Fruit fly (Drosophila melanogaster) whole organism, embryonic: ENCODE data around the gene lin-28.

Experiments used
- CG10267 ChIP-seq: fragments of 200-800 bp; sonication (Bioruptor generic); optimal IDR thresholded peaks from 2 replicates; lab custom pipeline; 2018; ENCODE audit warnings: missing biosample characterization, mild to moderate bottlenecking, missing genetic modification characterization, moderate library complexity
- CG10321 ChIP-seq: fragments of 200-800 bp; sonication (Bioruptor generic); IDR thresholded peaks from 2 replicates; pipeline ENCODE4 v1.3.6; 2022; ENCODE audit warnings: missing biosample characterization, missing genetic modification characterization
- CG10979 ChIP-seq: fragments of 200-800 bp; sonication (Bioruptor generic); optimal IDR thresholded peaks from 2 replicates; lab custom pipeline; 2018; ENCODE audit warnings: missing biosample characterization, mild to moderate bottlenecking, missing genetic modification characterization, moderate library complexity
- CG11504 ChIP-seq: fragments of 200-800 bp; sonication (Bioruptor generic); optimal IDR thresholded peaks from 3 replicates; lab custom pipeline; 2019; ENCODE audit warnings: missing biosample characterization, mild to moderate bottlenecking, missing genetic modification characterization, moderate library complexity
- CG12744 ChIP-seq: fragments of 200-800 bp; sonication (Bioruptor generic); optimal IDR thresholded peaks from 2 replicates; lab custom pipeline; 2016; ENCODE audit warnings: missing biosample characterization, missing genetic modification characterization
- CG14014 ChIP-seq: fragments of 200-800 bp; sonication (Bioruptor generic); IDR thresholded peaks from 2 replicates; pipeline ENCODE4 v1.3.6; 2022; ENCODE audit warnings: missing biosample characterization, missing genetic modification characterization
- CG14710 ChIP-seq: fragments of 200-800 bp; sonication (Bioruptor generic); optimal IDR thresholded peaks from 3 replicates; lab custom pipeline; 2019; ENCODE audit warnings: missing biosample characterization, mild to moderate bottlenecking, missing genetic modification characterization, moderate library complexity
- CG16779 ChIP-seq: fragments of 200-800 bp; sonication (Bioruptor generic); IDR thresholded peaks from 2 replicates; pipeline ENCODE4 v1.3.6; 2022; ENCODE audit warnings: missing biosample characterization, missing genetic modification characterization
- CG17328 ChIP-seq: fragments of 200-800 bp; sonication (Bioruptor generic); IDR thresholded peaks from 2 replicates; pipeline ENCODE4 v1.3.6; 2022; ENCODE audit warnings: missing biosample characterization, missing genetic modification characterization
- CG17359 ChIP-seq: fragments of 200-800 bp; sonication (Bioruptor generic); optimal IDR thresholded peaks from 3 replicates; lab custom pipeline; 2018; ENCODE audit warnings: missing biosample characterization, mild to moderate bottlenecking, missing genetic modification characterization, moderate library complexity
- CG17361 ChIP-seq: fragments of 200-800 bp; sonication (Bioruptor generic); IDR thresholded peaks from 3 replicates; pipeline ENCODE4 v1.3.6; 2022; ENCODE audit warnings: missing biosample characterization, missing genetic modification characterization
- CG17385 ChIP-seq: fragments of 200-800 bp; sonication (Bioruptor generic); optimal IDR thresholded peaks from 3 replicates; lab custom pipeline; 2018; ENCODE audit warnings: missing biosample characterization, mild to moderate bottlenecking, missing genetic modification characterization
- CG17829 ChIP-seq: fragments of 200-800 bp; optimal IDR thresholded peaks from 2 replicates; lab custom pipeline; 2019; ENCODE audit warnings: missing biosample characterization, mild to moderate bottlenecking, missing genetic modification characterization, moderate library complexity
- CG18262 ChIP-seq: fragments of 200-800 bp; optimal IDR thresholded peaks from 3 replicates; lab custom pipeline; 2019; ENCODE audit warnings: missing biosample characterization, mild to moderate bottlenecking, missing genetic modification characterization, moderate library complexity
- CG18599 ChIP-seq: fragments of 200-800 bp; sonication (Bioruptor generic); optimal IDR thresholded peaks from 3 replicates; lab custom pipeline; 2017; ENCODE audit warnings: missing biosample characterization, missing genetic modification characterization, mild to moderate bottlenecking, moderate library complexity, missing genetic modification reagents
- CG2712 ChIP-seq: fragments of 200-800 bp; optimal IDR thresholded peaks from 3 replicates; lab custom pipeline; 2019; ENCODE audit warnings: missing biosample characterization, mild to moderate bottlenecking, missing genetic modification characterization, moderate library complexity
- CG30403 ChIP-seq: fragments of 200-800 bp; sonication (Bioruptor generic); optimal IDR thresholded peaks from 3 replicates; lab custom pipeline; 2016; ENCODE audit warnings: missing biosample characterization, missing genetic modification characterization
- CG32772 ChIP-seq: fragments of 200-800 bp; sonication (Bioruptor generic); IDR thresholded peaks from 2 replicates; pipeline ENCODE4 v1.3.6; 2022; ENCODE audit warnings: missing biosample characterization, missing genetic modification characterization
- CG34422 ChIP-seq: fragments of 200-800 bp; sonication (Bioruptor generic); IDR thresholded peaks from 3 replicates; pipeline ENCODE4 v1.3.6; 2022; ENCODE audit warnings: missing biosample characterization, missing genetic modification characterization
- CG4424 ChIP-seq: fragments of 200-800 bp; sonication (Bioruptor generic); optimal IDR thresholded peaks from 3 replicates; lab custom pipeline; 2016; ENCODE audit warnings: missing biosample characterization, missing genetic modification characterization
- CG6765 ChIP-seq: fragments of 200-800 bp; sonication (Bioruptor generic); optimal IDR thresholded peaks from 3 replicates; lab custom pipeline; 2017; ENCODE audit warnings: missing biosample characterization, mild to moderate bottlenecking, missing genetic modification characterization
- CG8388 ChIP-seq: fragments of 200-800 bp; sonication (Bioruptor generic); optimal IDR thresholded peaks from 2 replicates; lab custom pipeline; 2019; ENCODE audit warnings: missing biosample characterization, mild to moderate bottlenecking, missing genetic modification characterization, moderate library complexity
- CG9797 ChIP-seq: fragments of 200-800 bp; sonication (Bioruptor generic); optimal IDR thresholded peaks from 3 replicates; lab custom pipeline; 2018; ENCODE audit warnings: missing biosample characterization, mild to moderate bottlenecking, missing genetic modification characterization
- D19A ChIP-seq: fragments of 200-800 bp; optimal IDR thresholded peaks from 3 replicates; lab custom pipeline; 2019; ENCODE audit warnings: missing biosample characterization, mild to moderate bottlenecking, missing genetic modification characterization, moderate library complexity
- HLH3B ChIP-seq: fragments of 200-800 bp; sonication (Bioruptor generic); IDR thresholded peaks from 2 replicates; pipeline ENCODE4 v1.3.6; 2022; ENCODE audit warnings: missing biosample characterization, missing genetic modification characterization
- Poxn ChIP-seq: fragments of 200-800 bp; sonication (Bioruptor generic); IDR thresholded peaks from 2 replicates; pipeline ENCODE4 v1.3.6; 2022; ENCODE audit warnings: missing biosample characterization, missing genetic modification characterization
- Ptx1 ChIP-seq: fragments of 200-800 bp; sonication (Bioruptor generic); IDR thresholded peaks from 2 replicates; pipeline ENCODE4 v1.3.6; 2022; ENCODE audit warnings: missing biosample characterization, missing genetic modification characterization
- Ravus ChIP-seq: fragments of 200-800 bp; sonication (Bioruptor generic); IDR thresholded peaks from 2 replicates; pipeline ENCODE4 v1.3.6; 2022; ENCODE audit warnings: missing biosample characterization, missing genetic modification characterization
- Sox100B ChIP-seq: fragments of 200-800 bp; sonication (Bioruptor generic); optimal IDR thresholded peaks from 3 replicates; lab custom pipeline; 2018; ENCODE audit warnings: missing biosample characterization, mild to moderate bottlenecking, missing genetic modification characterization
- Sox102F ChIP-seq: fragments of 200-800 bp; sonication (Bioruptor generic); optimal IDR thresholded peaks from 2 replicates; lab custom pipeline; 2018; ENCODE audit warnings: missing biosample characterization, mild to moderate bottlenecking, missing genetic modification characterization, moderate library complexity
- Ssrp ChIP-seq: fragments of 200-800 bp; sonication (Bioruptor generic); optimal IDR thresholded peaks from 2 replicates; lab custom pipeline; 2018; ENCODE audit warnings: missing biosample characterization, mild to moderate bottlenecking, missing genetic modification characterization, moderate library complexity
- Xrp1 ChIP-seq: fragments of 200-800 bp; sonication (Bioruptor generic); IDR thresholded peaks from 2 replicates; pipeline ENCODE4 v1.3.6; 2022; ENCODE audit warnings: missing biosample characterization, missing genetic modification characterization
- ap ChIP-seq: fragments of 200-800 bp; sonication (Bioruptor generic); IDR thresholded peaks from 2 replicates; pipeline ENCODE4 v1.3.6; 2022; ENCODE audit warnings: missing biosample characterization, missing genetic modification characterization
- ci ChIP-seq: fragments of 200-800 bp; sonication (Bioruptor generic); IDR thresholded peaks from 3 replicates; pipeline ENCODE4 v1.3.6; 2022; ENCODE audit warnings: missing biosample characterization, missing genetic modification characterization
- dmrt11E ChIP-seq: fragments of 200-800 bp; sonication (Bioruptor generic); optimal IDR thresholded peaks from 3 replicates; lab custom pipeline; 2018; ENCODE audit warnings: missing biosample characterization, mild to moderate bottlenecking, missing genetic modification characterization, moderate library complexity
- gem ChIP-seq: fragments of 200-800 bp; sonication (Bioruptor generic); optimal IDR thresholded peaks from 2 replicates; lab custom pipeline; 2019; ENCODE audit warnings: missing biosample characterization, mild to moderate bottlenecking, missing genetic modification characterization, moderate library complexity
- phol ChIP-seq: fragments of 200-800 bp; sonication (Bioruptor generic); optimal IDR thresholded peaks from 3 replicates; lab custom pipeline; 2018; ENCODE audit warnings: missing biosample characterization, mild to moderate bottlenecking, missing genetic modification characterization, moderate library complexity
- repo ChIP-seq: fragments of 200-800 bp; sonication (Bioruptor generic); optimal IDR thresholded peaks from 2 replicates; lab custom pipeline; 2016; ENCODE audit warnings: missing biosample characterization, missing genetic modification characterization
- row ChIP-seq: fragments of 200-800 bp; sonication (Bioruptor generic); IDR thresholded peaks from 3 replicates; pipeline ENCODE4 v1.3.6; 2022; ENCODE audit warnings: missing biosample characterization, missing genetic modification characterization
- shn ChIP-seq: fragments of 200-800 bp; sonication (Bioruptor generic); optimal IDR thresholded peaks from 3 replicates; lab custom pipeline; 2016; ENCODE audit warnings: missing biosample characterization, missing genetic modification characterization
- sisA ChIP-seq: fragments of 200-800 bp; sonication (Bioruptor generic); IDR thresholded peaks from 2 replicates; pipeline ENCODE4 v1.3.6; 2022; ENCODE audit warnings: missing biosample characterization, missing genetic modification characterization
- so ChIP-seq: fragments of 200-800 bp; sonication (Bioruptor generic); IDR thresholded peaks from 3 replicates; pipeline ENCODE4 v1.3.6; 2022; ENCODE audit warnings: missing biosample characterization, missing genetic modification characterization
- ssp ChIP-seq: fragments of 200-800 bp; sonication (Bioruptor generic); IDR thresholded peaks from 2 replicates; pipeline ENCODE4 v1.3.6; 2022; ENCODE audit warnings: missing biosample characterization, missing genetic modification characterization
- unpg ChIP-seq: fragments of 200-800 bp; sonication (Bioruptor generic); optimal IDR thresholded peaks from 3 replicates; lab custom pipeline; 2018; ENCODE audit warnings: missing biosample characterization, mild to moderate bottlenecking, missing genetic modification characterization, moderate library complexity
- zfh1 ChIP-seq: fragments of 200-800 bp; sonication (Bioruptor generic); IDR thresholded peaks from 3 replicates; pipeline ENCODE4 v1.3.6; 2022; ENCODE audit warnings: missing biosample characterization, missing genetic modification characterization

The lin-28 gene

dm6 chr3L:5609493-5609892 lies 45.0 kb upstream of the lin-28 start (continued):
- TF ChIP-seq CG17361 (GFP tag; lab: Robert Waterston, UW) (0 out of 3 replicates have a peak, but pooled peaks have one; percentile 11), CG17829 (peak; percentile 30), CG16779 (GFP tag; lab: Robert Waterston, UW) (no peak), ap (no peak), zfh1 (GFP tag; lab: Robert Waterston, UW) (0 out of 3 replicates have a peak, but pooled peaks have one; percentile 39), CG4424 (GFP tag; lab: Kevin White, UChicago) (peak; percentile 4), CG17385 (peak; percentile 6), shn (GFP tag; lab: Kevin White, UChicago) (no peak), Ssrp (tag; lab: Kevin White, UChicago) (peak; percentile 37), CG30403 (peak; percentile 9), CG8388 (GFP tag; lab: Kevin White, UChicago) (peak; percentile 14), CG17328 (GFP tag; lab: Robert Waterston, UW) (peak; percentile 41; the same call in 1 of the 2 replicates), Sox100B (GFP tag; lab: Kevin White, UChicago) (peak; percentile 19), CG14014 (GFP tag; lab: Robert Waterston, UW) (0 out of 2 replicates have a peak, but pooled peaks have one; percentile 26), Sox102F (GFP tag; lab: Kevin White, UChicago) (peak; percentile 50), CG17359 (tag; lab: Kevin White, UChicago) (peak; percentile 39), Xrp1 (GFP tag; lab: Robert Waterston, UW) (peak; percentile 58; the same call in 1 of the 2 replicates), so (GFP tag; lab: Robert Waterston, UW) (peak; percentile 44; the same call in 1 of the 3 replicates), CG10321 (GFP tag; lab: Robert Waterston, UW) (no peak), CG12744 (no peak), CG18262 (tag; lab: Kevin White, UChicago) (peak; percentile 24), Ptx1 (GFP tag; lab: Robert Waterston, UW) (0 out of 2 replicates have a peak, but pooled peaks have one; percentile 24), unpg (GFP tag; lab: Kevin White, UChicago) (peak; percentile 39), repo (GFP tag; lab: Kevin White, UChicago) (no peak), Ravus (no peak), gem (tag; lab: Kevin White, UChicago) (peak; percentile 64), CG34422 (GFP tag; lab: Robert Waterston, UW) (0 out of 3 replicates have a peak, but pooled peaks have one; percentile 22), CG6765 (no peak), CG14710 (tag; lab: Kevin White, UChicago) (peak; percentile 10), CG10267 (tag; lab: Kevin White, UChicago) (peak; percentile 11), CG32772 (no peak), CG10979 (tag; lab: Kevin White, UChicago) (peak; percentile 43), D19A (peak; percentile 3), CG2712 (tag; lab: Kevin White, UChicago) (peak; percentile 56), phol (peak; percentile 47), dmrt11E (tag; lab: Kevin White, UChicago) (peak; percentile 16), CG9797 (no peak), sisA (GFP tag; lab: Robert Waterston, UW) (peak; percentile 22; the same call in 1 of the 2 replicates), HLH3B (GFP tag; lab: Robert Waterston, UW) (0 out of 2 replicates have a peak, but pooled peaks have one; percentile 21), row (GFP tag; lab: Robert Waterston, UW) (0 out of 3 replicates have a peak, but pooled peaks have one; percentile 9), CG11504 (tag; lab: Kevin White, UChicago) (peak; percentile 63), Poxn (GFP tag; lab: Robert Waterston, UW) (no peak), ci (GFP tag; lab: Robert Waterston, UW) (peak; percentile 32; the same call in 1 of the 3 replicates), ssp (GFP tag; lab: Robert Waterston, UW) (0 out of 2 replicates have a peak, but pooled peaks have one; percentile 10), CG18599 (GFP tag; lab: Kevin White, UChicago) (no peak)
